Fruit fly (Drosophila melanogaster): ENCODE measurements around the gene pck.

DNA sequence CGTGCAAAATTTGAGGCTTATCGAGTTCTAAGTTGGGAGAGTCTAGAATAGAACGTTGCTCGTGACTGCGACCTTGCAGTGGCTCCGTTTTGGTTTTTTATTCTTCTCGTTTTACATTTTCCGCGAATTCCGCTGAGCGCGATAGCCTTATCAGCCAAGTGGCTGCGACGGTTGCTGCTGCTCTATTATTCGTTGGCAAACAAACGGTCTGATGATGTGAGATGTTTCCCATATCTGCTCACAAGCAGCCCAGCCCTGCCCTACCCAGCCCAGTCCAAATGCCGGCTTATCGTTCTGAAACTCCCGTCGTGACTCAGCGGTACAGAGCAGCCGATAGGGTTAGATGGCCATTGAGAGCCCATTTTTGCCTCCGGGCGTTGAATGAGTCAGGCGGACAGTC lies 10.0 kb downstream of the pck start:
- no peak for TF ChIP-seq insv (optimal IDR thresholded peaks at IDR 0.05)
- TF ChIP-seq h (optimal IDR thresholded peaks at IDR 0.05): no peak
- no peak for TF ChIP-seq Myc (optimal IDR thresholded peaks at IDR 0.05)
- TF ChIP-seq psq (optimal IDR thresholded peaks at IDR 0.05): no peak
- TF ChIP-seq Sin3A (optimal IDR thresholded peaks at IDR 0.05): no peak
- TF ChIP-seq ttk (optimal IDR thresholded peaks at IDR 0.05): no peak
